Fruit fly (Drosophila melanogaster) whole organism, prepupa: ENCODE data around the gene scrt.

ENCODE experiments used
- CG10669 ChIP-seq: fragments of 200-800 bp; sonication (Bioruptor generic); optimal IDR thresholded peaks from 3 replicates; lab custom pipeline; 2018; ENCODE audit warnings: missing biosample characterization, mild to moderate bottlenecking, missing genetic modification characterization, moderate library complexity
- CG11294 ChIP-seq: fragments of 200-800 bp; sonication (Bioruptor generic); IDR thresholded peaks from 2 replicates; pipeline ENCODE4 v1.3.6; 2022; ENCODE audit warnings: missing biosample characterization, missing genetic modification characterization
- CG11902 ChIP-seq: fragments of 200-800 bp; sonication (Bioruptor generic); optimal IDR thresholded peaks from 3 replicates; lab custom pipeline; 2016; ENCODE audit warnings: missing biosample characterization, missing genetic modification characterization
- CG16779 ChIP-seq: fragments of 200-800 bp; sonication (Bioruptor generic); optimal IDR thresholded peaks from 3 replicates; lab custom pipeline; 2017; ENCODE audit warnings: missing biosample characterization, mild to moderate bottlenecking, missing genetic modification characterization
- Lpt ChIP-seq: fragments of 200-800 bp; sonication (Bioruptor generic); optimal IDR thresholded peaks from 3 replicates; lab custom pipeline; 2016; ENCODE audit warnings: missing biosample characterization, missing genetic modification characterization
- Sox14 ChIP-seq: fragments of 200-800 bp; sonication (Bioruptor generic); optimal IDR thresholded peaks from 3 replicates; lab custom pipeline; 2016; ENCODE audit warnings: missing biosample characterization, missing genetic modification characterization
- esn ChIP-seq: fragments of 200-800 bp; sonication (Bioruptor generic); optimal IDR thresholded peaks from 2 replicates; lab custom pipeline; 2016; ENCODE audit warnings: missing biosample characterization, mild to moderate bottlenecking, missing genetic modification characterization, moderate library complexity
- fd59A ChIP-seq: fragments of 200-800 bp; sonication (Bioruptor generic); optimal IDR thresholded peaks from 2 replicates; lab custom pipeline; 2017; ENCODE audit warnings: missing biosample characterization, mild to moderate bottlenecking, missing genetic modification characterization, missing genetic modification reagents

dm6 chr3L:4040247-4040925, 56.7 kb downstream of the scrt start, which contains the start of the genes CG11593 and Rcd5:
- TF ChIP-seq Sox14 (GFP tag; lab: Kevin White, UChicago) = peak; percentile 50
- TF ChIP-seq Lpt (GFP tag; lab: Kevin White, UChicago) = peak; percentile 48
- TF ChIP-seq esn = no peak
- no peak for TF ChIP-seq CG16779 (tag; lab: Kevin White, UChicago)
- TF ChIP-seq CG10669 (GFP tag; lab: Kevin White, UChicago) = no peak
- peak; percentile 46; the same call in 1 of the 2 replicates for TF ChIP-seq CG11294 (GFP tag; lab: Robert Waterston, UW)
- TF ChIP-seq CG11902 = peak; percentile 71
- TF ChIP-seq fd59A = peak; percentile 11
